Fruit fly (Drosophila melanogaster) Kc167 (cell line): ENCODE measurements around the gene CG33679.

Experiments
- Sin3A ChIP-seq: fragments of >200 bp; optimal IDR thresholded peaks from 2 replicates; lab custom pipeline; 2018; ENCODE audit warnings: missing external identifiers
- h ChIP-seq: fragments of >200 bp; optimal IDR thresholded peaks from 3 replicates; lab custom pipeline; 2018; ENCODE audit warnings: missing external identifiers
- insv ChIP-seq: fragments of >200 bp; optimal IDR thresholded peaks from 3 replicates; lab custom pipeline; 2018; ENCODE audit warnings: missing external identifiers
- psq ChIP-seq: fragments of >200 bp; optimal IDR thresholded peaks from 2 replicates; lab custom pipeline; 2017; ENCODE audit warnings: missing external identifiers
- ttk ChIP-seq: sonication (Bioruptor generic); optimal IDR thresholded peaks from 2 replicates; lab custom pipeline; 2017; ENCODE audit warnings: missing external identifiers

DNA sequence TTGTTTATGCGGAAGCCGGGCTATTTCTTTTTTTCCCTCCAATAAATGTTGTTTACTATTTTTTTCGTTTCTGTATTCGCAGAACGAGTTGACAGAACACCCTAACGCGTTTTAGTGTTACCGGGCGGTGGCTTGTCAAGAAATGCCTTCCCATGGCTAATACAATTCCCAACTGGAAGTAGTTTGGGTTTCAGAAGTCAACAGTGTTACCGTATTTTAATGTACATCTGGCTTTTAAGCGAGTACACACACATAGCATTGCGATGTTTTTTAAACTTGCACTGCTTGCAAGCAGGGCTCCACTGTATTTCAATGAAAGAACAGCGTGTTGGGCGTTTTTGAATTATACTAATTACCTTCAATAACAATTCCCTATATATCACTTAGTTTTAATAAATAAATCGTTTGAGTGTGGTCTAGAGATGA, 2.5 kb downstream of the CG33679 start, which contains the start of gene TfIIS:
- TF ChIP-seq h (lab: Kevin White, UChicago) (no peak), psq (lab: Kevin White, UChicago) (no peak), insv (lab: Kevin White, UChicago) (no peak), Sin3A (no peak), ttk (no peak)
